Fruit fly (Drosophila melanogaster) whole organism, embryonic: ENCODE results near the gene ppk13.

Experiments
- ATbp ChIP-seq: fragments of 200-800 bp; sonication (Bioruptor generic); optimal IDR thresholded peaks from 2 replicates; lab custom pipeline; 2017; ENCODE audit warnings: missing biosample characterization, mild to moderate bottlenecking, missing genetic modification characterization, missing genetic modification reagents
- Awh ChIP-seq: fragments of 200-800 bp; sonication (Bioruptor generic); IDR thresholded peaks from 2 replicates; pipeline ENCODE4, ENCODE4 v1.3.6; 2022; ENCODE audit warnings: missing biosample characterization, missing genetic modification characterization
- CG10543 ChIP-seq: fragments of 200-800 bp; sonication (Bioruptor generic); optimal IDR thresholded peaks from 3 replicates; lab custom pipeline; 2017; ENCODE audit warnings: missing biosample characterization, mild to moderate bottlenecking, missing genetic modification characterization, moderate library complexity
- CG11085 ChIP-seq: fragments of 200-800 bp; sonication (Bioruptor generic); IDR thresholded peaks from 2 replicates; pipeline ENCODE4 v1.3.6; 2022; ENCODE audit warnings: missing biosample characterization, missing genetic modification characterization
- CG11696 ChIP-seq: fragments of 200-800 bp; sonication (Bioruptor generic); IDR thresholded peaks from 2 replicates; pipeline ENCODE4 v1.3.6; 2022; ENCODE audit warnings: missing biosample characterization, missing genetic modification characterization
- CG12104 ChIP-seq: fragments of 200-800 bp; sonication (Bioruptor generic); optimal IDR thresholded peaks from 3 replicates; lab custom pipeline; 2016; ENCODE audit warnings: missing biosample characterization, missing genetic modification characterization
- CG1233 ChIP-seq: fragments of 200-800 bp; sonication (Bioruptor generic); optimal IDR thresholded peaks from 4 replicates; lab custom pipeline; 2018; ENCODE audit warnings: missing biosample characterization, mild to moderate bottlenecking, missing genetic modification characterization
- CG15479 ChIP-seq: fragments of 200-800 bp; sonication (Bioruptor generic); optimal IDR thresholded peaks from 3 replicates; lab custom pipeline; 2019; ENCODE audit warnings: missing biosample characterization, mild to moderate bottlenecking, missing genetic modification characterization, moderate library complexity
- CG15696 ChIP-seq: fragments of 200-800 bp; sonication (Bioruptor generic); optimal IDR thresholded peaks from 2 replicates; lab custom pipeline; 2019; ENCODE audit warnings: missing biosample characterization, mild to moderate bottlenecking, missing genetic modification characterization, moderate library complexity
- CG1602 ChIP-seq: fragments of 200-800 bp; sonication (Bioruptor generic); optimal IDR thresholded peaks from 3 replicates; lab custom pipeline; 2016; ENCODE audit warnings: missing biosample characterization, missing genetic modification characterization
- CG1832 ChIP-seq: fragments of 200-800 bp; sonication (Bioruptor generic); optimal IDR thresholded peaks from 2 replicates; lab custom pipeline; 2017; ENCODE audit warnings: missing biosample characterization, mild to moderate bottlenecking, missing genetic modification characterization, inconsistent platforms
- CG2712 ChIP-seq: fragments of 200-800 bp; optimal IDR thresholded peaks from 3 replicates; lab custom pipeline; 2019; ENCODE audit warnings: missing biosample characterization, mild to moderate bottlenecking, missing genetic modification characterization, moderate library complexity
- CG32772 ChIP-seq: fragments of 200-800 bp; sonication (Bioruptor generic); IDR thresholded peaks from 2 replicates; pipeline ENCODE4 v1.3.6; 2022; ENCODE audit warnings: missing biosample characterization, missing genetic modification characterization
- CG33213 ChIP-seq: fragments of 200-800 bp; sonication (Bioruptor generic); optimal IDR thresholded peaks from 3 replicates; lab custom pipeline; 2016; ENCODE audit warnings: missing biosample characterization, missing genetic modification characterization
- CG33557 ChIP-seq: fragments of 200-800 bp; sonication (Bioruptor generic); optimal IDR thresholded peaks from 2 replicates; lab custom pipeline; 2019; ENCODE audit warnings: missing biosample characterization, mild to moderate bottlenecking, missing genetic modification characterization, moderate library complexity
- CG4360 ChIP-seq: fragments of 200-800 bp; sonication (Bioruptor generic); IDR thresholded peaks from 2 replicates; pipeline ENCODE4 v1.3.6; 2022; ENCODE audit warnings: missing biosample characterization, missing genetic modification characterization
- CG4707 ChIP-seq: fragments of 200-800 bp; sonication (Bioruptor generic); optimal IDR thresholded peaks from 2 replicates; lab custom pipeline; 2018; ENCODE audit warnings: missing biosample characterization, mild to moderate bottlenecking, missing genetic modification characterization, moderate library complexity
- CG8388 ChIP-seq: fragments of 200-800 bp; sonication (Bioruptor generic); optimal IDR thresholded peaks from 2 replicates; lab custom pipeline; 2019; ENCODE audit warnings: missing biosample characterization, mild to moderate bottlenecking, missing genetic modification characterization, moderate library complexity
- CG8765 ChIP-seq: fragments of 200-800 bp; sonication (Bioruptor generic); IDR thresholded peaks from 2 replicates; pipeline ENCODE4 v1.3.6; 2022; ENCODE audit warnings: missing biosample characterization, missing genetic modification characterization
- CG9609 ChIP-seq: fragments of 200-800 bp; sonication (Bioruptor generic); optimal IDR thresholded peaks from 3 replicates; lab custom pipeline; 2016; ENCODE audit warnings: missing biosample characterization, missing genetic modification characterization
- CG9727 ChIP-seq: fragments of 200-800 bp; sonication (Bioruptor generic); optimal IDR thresholded peaks from 3 replicates; lab custom pipeline; 2017; ENCODE audit warnings: missing biosample characterization, mild to moderate bottlenecking, missing genetic modification characterization
- CrebB ChIP-seq: fragments of 200-800 bp; sonication (Bioruptor generic); optimal IDR thresholded peaks from 3 replicates; lab custom pipeline; 2018; ENCODE audit warnings: missing biosample characterization, mild to moderate bottlenecking, missing genetic modification characterization
- D19A ChIP-seq: fragments of 200-800 bp; optimal IDR thresholded peaks from 3 replicates; lab custom pipeline; 2019; ENCODE audit warnings: missing biosample characterization, mild to moderate bottlenecking, missing genetic modification characterization, moderate library complexity
- Dip3 ChIP-seq: fragments of 200-800 bp; sonication (Bioruptor generic); optimal IDR thresholded peaks from 3 replicates; lab custom pipeline; 2016; ENCODE audit warnings: missing biosample characterization, missing genetic modification characterization
- Dref ChIP-seq: fragments of 200-800 bp; sonication (Bioruptor generic); IDR thresholded peaks from 2 replicates; pipeline ENCODE4 v1.3.6; 2022; ENCODE audit warnings: missing biosample characterization, missing genetic modification characterization
- HHEX ChIP-seq: fragments of 200-800 bp; sonication (Bioruptor generic); optimal IDR thresholded peaks from 3 replicates; lab custom pipeline; 2017; ENCODE audit warnings: missing biosample characterization, mild to moderate bottlenecking, missing genetic modification characterization, missing genetic modification reagents
- Hr78 ChIP-seq, 2 experiments: fragments of 200-800 bp in 1 of 2; fragments of >200 bp in 1 of 2; sonication (Bioruptor generic) in 1 of 2; optimal IDR thresholded peaks; 2 replicates each; lab custom pipeline; 2017 to 2019; ENCODE audit warnings: missing biosample characterization in 2 of 2, missing genetic modification characterization in 2 of 2, mild to moderate bottlenecking in 1 of 2, moderate library complexity in 1 of 2
- Kr ChIP-seq: fragments of 200-800 bp; sonication (Bioruptor generic); optimal IDR thresholded peaks from 2 replicates; lab custom pipeline; 2017; ENCODE audit warnings: missing biosample characterization, mild to moderate bottlenecking, missing genetic modification characterization
- Med ChIP-seq: fragments of 200-800 bp; sonication (Bioruptor generic); peaks from one replicate; lab custom pipeline; 2016; ENCODE audit warnings: missing biosample characterization, missing genetic modification characterization, mild to moderate bottlenecking, inconsistent platforms, moderate library complexity
- Sry-δ ChIP-seq: fragments of 200-800 bp; sonication (Bioruptor generic); optimal IDR thresholded peaks from 2 replicates; lab custom pipeline; 2016; ENCODE audit warnings: missing biosample characterization, missing genetic modification characterization
- ac ChIP-seq: fragments of 200-800 bp; sonication (Bioruptor generic); optimal IDR thresholded peaks from 3 replicates; lab custom pipeline; 2017; ENCODE audit warnings: missing biosample characterization, mild to moderate bottlenecking, missing genetic modification characterization
- cg ChIP-seq: fragments of 200-800 bp; sonication (Bioruptor generic); optimal IDR thresholded peaks from 3 replicates; lab custom pipeline; 2019; ENCODE audit warnings: missing biosample characterization, mild to moderate bottlenecking, missing genetic modification characterization, moderate library complexity
- ci ChIP-seq: fragments of 200-800 bp; sonication (Bioruptor generic); IDR thresholded peaks from 3 replicates; pipeline ENCODE4 v1.3.6; 2022; ENCODE audit warnings: missing biosample characterization, missing genetic modification characterization
- crol ChIP-seq: fragments of 200-800 bp; sonication (Bioruptor generic); IDR thresholded peaks from 2 replicates; pipeline ENCODE4 v1.3.6; 2022; ENCODE audit warnings: missing biosample characterization, missing genetic modification characterization
- exex ChIP-seq: fragments of 200-800 bp; sonication (Bioruptor generic); optimal IDR thresholded peaks from 4 replicates; lab custom pipeline; 2018; ENCODE audit warnings: missing biosample characterization, mild to moderate bottlenecking, missing genetic modification characterization, moderate library complexity
- grn ChIP-seq: fragments of 200-800 bp; sonication (Bioruptor generic); optimal IDR thresholded peaks from 3 replicates; lab custom pipeline; 2017; ENCODE audit warnings: missing biosample characterization, missing genetic modification characterization
- kni ChIP-seq: fragments of 200-800 bp; sonication (Bioruptor generic); optimal IDR thresholded peaks from 3 replicates; lab custom pipeline; 2017; ENCODE audit warnings: mild to moderate bottlenecking, missing biosample characterization, missing genetic modification reagents, missing genetic modification characterization
- otp ChIP-seq: fragments of 200-800 bp; sonication (Bioruptor generic); IDR thresholded peaks from 3 replicates; pipeline ENCODE4, ENCODE4 v1.3.6; 2022; ENCODE audit warnings: missing biosample characterization, missing genetic modification characterization
- p53 ChIP-seq: fragments of 200-800 bp; sonication (Bioruptor generic); optimal IDR thresholded peaks from 2 replicates; lab custom pipeline; 2016; ENCODE audit warnings: missing biosample characterization, missing genetic modification characterization
- pros ChIP-seq: fragments of 200-800 bp; sonication (Bioruptor generic); optimal IDR thresholded peaks from 3 replicates; lab custom pipeline; 2019; ENCODE audit warnings: missing biosample characterization, mild to moderate bottlenecking, missing genetic modification characterization, moderate library complexity
- psq ChIP-seq: fragments of 200-800 bp; sonication (Bioruptor generic); optimal IDR thresholded peaks from 2 replicates; lab custom pipeline; 2017; ENCODE audit warnings: missing biosample characterization, missing genetic modification characterization
- sqz ChIP-seq: fragments of 200-800 bp; sonication (Bioruptor generic); optimal IDR thresholded peaks from 3 replicates; lab custom pipeline; 2018; ENCODE audit warnings: missing biosample characterization, mild to moderate bottlenecking, missing genetic modification characterization
- tll ChIP-seq, 2 experiments: fragments of 200-800 bp in 1 of 2; fragments of >200 bp in 1 of 2; sonication (Bioruptor generic) in 1 of 2; optimal IDR thresholded peaks; 2 replicates each; lab custom pipeline; 2017 to 2019; ENCODE audit warnings: missing biosample characterization in 2 of 2, missing genetic modification characterization in 2 of 2, mild to moderate bottlenecking in 1 of 2, moderate library complexity in 1 of 2
- trem ChIP-seq: fragments of 200-800 bp; optimal IDR thresholded peaks from 3 replicates; lab custom pipeline; 2019; ENCODE audit warnings: missing biosample characterization, mild to moderate bottlenecking, missing genetic modification characterization, moderate library complexity
- twi ChIP-seq: fragments of 200-800 bp; optimal IDR thresholded peaks from 2 replicates; lab custom pipeline; 2019; ENCODE audit warnings: missing biosample characterization, mild to moderate bottlenecking, missing genetic modification characterization, moderate library complexity
- zen ChIP-seq: fragments of 200-800 bp; sonication (Bioruptor generic); optimal IDR thresholded peaks from 3 replicates; lab custom pipeline; 2018; ENCODE audit warnings: missing biosample characterization, mild to moderate bottlenecking, missing genetic modification characterization, moderate library complexity

Gene ppk13

dm6 chr2L:21039569-21040159 lies 48.9 kb downstream of the ppk13 start:
- TF ChIP-seq Dip3 (GFP tag; lab: Kevin White, UChicago) (no peak), sqz (GFP tag; lab: Kevin White, UChicago) (peak; percentile 55), Hr78 (GFP tag; optimal IDR thresholded peaks at IDR 0.05; lab: Kevin White, UChicago) (peak in 1 of 2 experiments; percentile 93), Awh (GFP tag; lab: Robert Waterston, UW) (no peak), CG33213 (no peak), CG11085 (GFP tag; lab: Robert Waterston, UW) (no peak), ac (GFP tag; lab: Kevin White, UChicago) (peak; percentile 33), HHEX (GFP tag; lab: Kevin White, UChicago) (no peak), CG1832 (GFP tag; lab: Kevin White, UChicago) (no peak), CG10543 (GFP tag; lab: Kevin White, UChicago) (no peak), ci (0 out of 3 replicates have a peak, but pooled peaks have one; percentile 6), D19A (tag; lab: Kevin White, UChicago) (no peak), twi (tag; lab: Kevin White, UChicago) (peak; percentile 15), Sry-δ (GFP tag; lab: Kevin White, UChicago) (no peak), CG11696 (0 out of 2 replicates have a peak, but pooled peaks have one; percentile 33), CG2712 (tag; lab: Kevin White, UChicago) (peak; percentile 17), cg (GFP tag; lab: Kevin White, UChicago) (peak; percentile 15), p53 (GFP tag; lab: Kevin White, UChicago) (no peak), CG8388 (GFP tag; lab: Kevin White, UChicago) (no peak), CG9609 (GFP tag; lab: Kevin White, UChicago) (no peak), tll (GFP tag; optimal IDR thresholded peaks at IDR 0.05; lab: Kevin White, UChicago) (peak in 1 of 2 experiments; percentile 76), otp (GFP tag; lab: Robert Waterston, UW) (0 out of 3 replicates have a peak, but pooled peaks have one; percentile 23), grn (GFP tag; lab: Kevin White, UChicago) (peak; percentile 28), psq (GFP tag; lab: Kevin White, UChicago) (peak; percentile 2), CG4707 (GFP tag; lab: Kevin White, UChicago) (peak; percentile 10), CG15479 (peak; percentile 72), CG32772 (peak; percentile 45; the same call in 1 of the 2 replicates), Med (peak; percentile 57), kni (GFP tag; lab: Kevin White, UChicago) (peak; percentile 33), CG4360 (GFP tag; lab: Robert Waterston, UW) (0 out of 2 replicates have a peak, but pooled peaks have one; percentile 28), zen (tag; lab: Kevin White, UChicago) (peak; percentile 44), trem (tag; lab: Kevin White, UChicago) (peak; percentile 1), pros (GFP tag; lab: Kevin White, UChicago) (peak; percentile 94), crol (peak; percentile 83), CG12104 (GFP tag; lab: Kevin White, UChicago) (peak; percentile 11), Kr (peak; percentile 88), exex (tag; lab: Kevin White, UChicago) (peak; percentile 8), CG33557 (GFP tag; lab: Kevin White, UChicago) (peak; percentile 8), CG1602 (GFP tag; lab: Kevin White, UChicago) (no peak), CG1233 (GFP tag; lab: Kevin White, UChicago) (peak; percentile 13), ATbp (GFP tag; lab: Kevin White, UChicago) (no peak), CG15696 (peak; percentile 37), CG9727 (GFP tag; lab: Kevin White, UChicago) (peak; percentile 4), CrebB (tag; lab: Kevin White, UChicago) (no peak), CG8765 (no peak), Dref (GFP tag; lab: Robert Waterston, UW) (no peak)
